Worm (Caenorhabditis elegans): Measurements from ENCODE around the gene K11H12.7.

Gene K11H12.7

ce11 chrIV:665225-665624, at the start of gene K11H12.7:
Gene K11H12.7, plus strand, starts transcription at chrIV:665525.
- TF ChIP-seq pha-4 (GFP tag; IDR thresholded peaks at IDR 0.05) (no peak), pha-4 (tag; optimal IDR thresholded peaks at IDR 0.05) (no peak), lin-13 (GFP tag; optimal IDR thresholded peaks at IDR 0.05) (no peak), duxl-1 (tag; optimal IDR thresholded peaks at IDR 0.05; ENCODE audit: poor library complexity) (no peak), egl-43 (GFP tag; IDR thresholded peaks at IDR 0.05) (no peak)

DNA sequence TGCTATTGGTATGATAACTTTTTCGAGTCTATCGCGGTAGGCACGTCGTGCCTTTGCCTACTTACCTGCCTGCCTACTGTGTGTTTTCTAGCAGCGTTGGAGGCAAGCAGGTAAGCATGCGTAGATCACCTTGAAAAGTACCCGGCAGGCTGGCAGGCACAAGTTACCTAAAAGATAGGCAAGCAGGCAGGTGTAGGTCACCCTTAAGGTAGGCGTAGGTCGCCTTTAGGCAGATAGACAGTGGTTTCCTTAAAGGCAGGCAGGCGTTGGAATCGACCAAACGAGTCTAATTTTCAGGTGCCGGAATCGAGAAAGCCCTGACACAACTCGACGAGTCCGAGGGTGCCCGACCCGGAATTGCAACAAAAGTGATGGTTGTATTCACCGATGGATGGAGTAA, 45.6 kb upstream of the K11H12.7 start:
- TF ChIP-seq tra-1 (GFP tag; IDR thresholded peaks at IDR 0.05) (no peak), unc-62 (GFP tag; optimal IDR thresholded peaks at IDR 0.05 in 1 of 2) (peak in 1 of 2 experiments; percentile 67), unc-62 (tag; optimal IDR thresholded peaks at IDR 0.05) (no peak)

DNA sequence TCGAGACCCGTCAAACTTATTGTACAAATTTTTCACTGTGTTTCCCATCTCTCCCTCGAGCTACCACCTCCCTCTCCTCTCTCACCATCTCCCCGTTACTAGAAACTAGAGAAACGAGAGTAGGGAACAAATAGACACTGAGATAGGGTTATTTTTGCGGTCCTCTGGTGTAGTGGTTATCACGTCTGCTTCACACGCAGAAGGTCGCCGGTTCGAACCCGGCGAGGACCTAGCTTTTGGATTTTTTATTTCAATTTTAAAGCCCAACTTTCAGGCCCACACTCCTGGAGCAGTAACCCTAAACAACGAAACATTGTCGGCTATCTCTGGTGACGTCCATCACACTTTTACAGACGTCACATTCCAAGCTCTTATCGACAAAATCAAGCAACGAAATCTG, 45.0 kb upstream of the K11H12.7 start:
- TF ChIP-seq unc-130 (GFP tag; optimal IDR thresholded peaks at IDR 0.05): peak; percentile 16
- TF ChIP-seq dmd-9 (GFP tag; IDR thresholded peaks at IDR 0.05): peak; percentile 71
- peak; percentile 71; the same call in 1 of the 2 replicates for TF ChIP-seq T26A8.4 (GFP tag; IDR thresholded peaks at IDR 0.05)
- no peak for TF ChIP-seq ces-1 (GFP tag; optimal IDR thresholded peaks at IDR 0.05)
- TF ChIP-seq lin-1 (GFP tag; IDR thresholded peaks at IDR 0.05): peak; percentile 60; the same call in 1 of the 2 replicates
- 0 out of 2 replicates have a peak, but pooled peaks have one; percentile 30 for TF ChIP-seq ceh-20 (GFP tag; IDR thresholded peaks at IDR 0.05)
- peak; percentile 74 for TF ChIP-seq F26F4.8 (GFP tag; conservative IDR thresholded peaks at IDR 0.05)
- TF ChIP-seq arid-1 (GFP tag; conservative IDR thresholded peaks at IDR 0.05): peak; percentile 63; the same call in 1 of the 2 replicates
- no peak for TF ChIP-seq hlh-30 (tag; optimal IDR thresholded peaks at IDR 0.05; ENCODE audit: insufficient read depth)
- TF ChIP-seq unc-62 (GFP tag; optimal IDR thresholded peaks at IDR 0.05 in 1 of 2): peak in 1 of 2 experiments; percentile 55
- no peak for TF ChIP-seq unc-62 (tag; optimal IDR thresholded peaks at IDR 0.05)
- TF ChIP-seq F44E2.7 (GFP tag; IDR thresholded peaks at IDR 0.05): peak; percentile 85; the same call in 1 of the 2 replicates
- TF ChIP-seq nhr-111 (GFP tag; optimal IDR thresholded peaks at IDR 0.05): peak; percentile 56
- TF ChIP-seq mes-2 (tag; optimal IDR thresholded peaks at IDR 0.05; ENCODE audit: poor library complexity, severe bottlenecking): no peak
- TF ChIP-seq ceh-44 (GFP tag; IDR thresholded peaks at IDR 0.05): 0 out of 2 replicates have a peak, but pooled peaks have one; percentile 35
- peak; percentile 78; the same call in 1 of the 2 replicates for TF ChIP-seq nhr-42 (GFP tag; IDR thresholded peaks at IDR 0.05)
- no peak for TF ChIP-seq attf-4 (tag; optimal IDR thresholded peaks at IDR 0.05)
- peak; percentile 85 for TF ChIP-seq lim-7 (GFP tag; IDR thresholded peaks at IDR 0.05)
- peak; percentile 65 for TF ChIP-seq rbr-2 (tag; optimal IDR thresholded peaks at IDR 0.05)
- TF ChIP-seq set-16 (GFP tag; IDR thresholded peaks at IDR 0.05): no peak
- peak; percentile 40 for TF ChIP-seq lir-3 (tag; optimal IDR thresholded peaks at IDR 0.05)
- TF ChIP-seq dmd-6 (GFP tag; IDR thresholded peaks at IDR 0.05): peak; percentile 61
- TF ChIP-seq nhr-48 (tag; optimal IDR thresholded peaks at IDR 0.05): peak; percentile 21
- no peak for TF ChIP-seq dpl-1 (GFP tag; optimal IDR thresholded peaks at IDR 0.05)
- TF ChIP-seq Y48G9A.11 (GFP tag; IDR thresholded peaks at IDR 0.05): peak; percentile 56
- no peak for TF ChIP-seq ama-1 (optimal IDR thresholded peaks at IDR 0.05)
- TF ChIP-seq F10B5.3 (tag; optimal IDR thresholded peaks at IDR 0.05): no peak
- no peak for TF ChIP-seq R02D3.7 (tag; optimal IDR thresholded peaks at IDR 0.05)
- peak in 1 of 2 experiments; percentile 43 for TF ChIP-seq hif-1 (tag; optimal IDR thresholded peaks at IDR 0.05)
- TF ChIP-seq lin-29 (GFP tag; IDR thresholded peaks at IDR 0.05): no peak
- peak; percentile 20 to 75; a peak in 1 of 4 replicates for TF ChIP-seq madf-5 (GFP tag; IDR thresholded peaks at IDR 0.05)
- peak; percentile 38 for TF ChIP-seq nhr-6 (tag; optimal IDR thresholded peaks at IDR 0.05)
- TF ChIP-seq hlh-11 (tag; optimal IDR thresholded peaks at IDR 0.05): peak; percentile 47
- TF ChIP-seq ceh-62 (tag; optimal IDR thresholded peaks at IDR 0.05): no peak
- peak; percentile 27 to 63 for TF ChIP-seq daf-16 (GFP tag; optimal IDR thresholded peaks at IDR 0.05)
- TF ChIP-seq daf-16 (tag; optimal IDR thresholded peaks at IDR 0.05): peak; percentile 38
- TF ChIP-seq lin-39 (tag; optimal IDR thresholded peaks at IDR 0.05): no peak
- TF ChIP-seq egl-27 (tag; optimal IDR thresholded peaks at IDR 0.05): peak; percentile 8
- TF ChIP-seq cey-2 (tag; optimal IDR thresholded peaks at IDR 0.05; ENCODE audit: borderline replicate concordance, insufficient read depth): no peak
- peak; percentile 20 for TF ChIP-seq mxl-3 (GFP tag; optimal IDR thresholded peaks at IDR 0.05)
- TF ChIP-seq zip-2 (tag; optimal IDR thresholded peaks at IDR 0.05): no peak

Measured in whole organism, L4 larva.